Comparison of ENCODE assay signal across 2 fruit fly cellular contexts in genomic region chr3R:31010086-31010485, dm6.
TF ChIP-seq lines count a peak whose summit lies in the region.

No protein-coding gene starts in this region.

- TF ChIP-seq CTCF in whole organism, embryonic (GFP tag; optimal IDR thresholded peaks at IDR 0.05; lab: Kevin White, UChicago), result no peak

TF ChIP-seq in whole organism, embryonic, 481 proteins besides CTCF, POLR2A, EP300 and RAD21 (continues in another document):
- TF ChIP-seq CG3847 (GFP tag; IDR thresholded peaks at IDR 0.05; lab: Robert Waterston, UW) (no peak), CG18599 (GFP tag; optimal IDR thresholded peaks at IDR 0.05; lab: Kevin White, UChicago) (peak; percentile 46), sqz (GFP tag; optimal IDR thresholded peaks at IDR 0.05; lab: Kevin White, UChicago) (peak; percentile 51), kay (GFP tag; optimal IDR thresholded peaks at IDR 0.05; lab: Kevin White, UChicago) (peak; percentile 42), trem (tag; optimal IDR thresholded peaks at IDR 0.05; lab: Kevin White, UChicago) (no peak), grn (GFP tag; optimal IDR thresholded peaks at IDR 0.05; lab: Kevin White, UChicago) (peak; percentile 60), slp2 (GFP tag; optimal IDR thresholded peaks at IDR 0.05; lab: Kevin White, UChicago) (no peak), CG3163 (GFP tag; optimal IDR thresholded peaks at IDR 0.05; lab: Kevin White, UChicago) (no peak), Fer1 (GFP tag; optimal IDR thresholded peaks at IDR 0.05; lab: Kevin White, UChicago) (no peak), dpn (GFP tag; optimal IDR thresholded peaks at IDR 0.05; lab: Kevin White, UChicago) (no peak), CG2712 (tag; optimal IDR thresholded peaks at IDR 0.05; lab: Kevin White, UChicago) (no peak), exex (tag; optimal IDR thresholded peaks at IDR 0.05; lab: Kevin White, UChicago) (peak; percentile 97), HmgD (GFP tag; optimal IDR thresholded peaks at IDR 0.05; lab: Kevin White, UChicago) (no peak), zen (tag; optimal IDR thresholded peaks at IDR 0.05; lab: Kevin White, UChicago) (no peak), CG14710 (tag; optimal IDR thresholded peaks at IDR 0.05; lab: Kevin White, UChicago) (no peak), CG32772 (GFP tag; IDR thresholded peaks at IDR 0.05; lab: Robert Waterston, UW) (peak; percentile 72), Pdp1 (GFP tag; optimal IDR thresholded peaks at IDR 0.05; lab: Kevin White, UChicago) (no peak), MBD-R2 (GFP tag; IDR thresholded peaks at IDR 0.05; lab: Robert Waterston, UW) (no peak), sima (GFP tag; optimal IDR thresholded peaks at IDR 0.05; lab: Kevin White, UChicago) (no peak), gfzf (GFP tag; optimal IDR thresholded peaks at IDR 0.05; lab: Kevin White, UChicago) (no peak), Hr51 (GFP tag; optimal IDR thresholded peaks at IDR 0.05; lab: Kevin White, UChicago) (no peak), mirr (GFP tag; optimal IDR thresholded peaks at IDR 0.05; lab: Kevin White, UChicago) (peak; percentile 61), unpg (GFP tag; optimal IDR thresholded peaks at IDR 0.05; lab: Kevin White, UChicago) (no peak), CG8478 (optimal IDR thresholded peaks at IDR 0.05; lab: Kevin White, UChicago) (no peak), CG13296 (GFP tag; optimal IDR thresholded peaks at IDR 0.05; lab: Kevin White, UChicago) (no peak), Atf-2 (GFP tag; optimal IDR thresholded peaks at IDR 0.05; lab: Kevin White, UChicago) (no peak), CG34376 (GFP tag; optimal IDR thresholded peaks at IDR 0.05; lab: Kevin White, UChicago) (peak; percentile 54), CG11456 (GFP tag; IDR thresholded peaks at IDR 0.05; lab: Robert Waterston, UW) (no peak), sd (tag; optimal IDR thresholded peaks at IDR 0.05; lab: Kevin White, UChicago) (peak; percentile 79), CG10543 (GFP tag; optimal IDR thresholded peaks at IDR 0.05; lab: Kevin White, UChicago) (peak; percentile 31), grau (tag; optimal IDR thresholded peaks at IDR 0.05; lab: Kevin White, UChicago) (no peak), CG14860 (GFP tag; IDR thresholded peaks at IDR 0.05; lab: Robert Waterston, UW; ENCODE audit: partially characterized antibody) (no peak), cwo (GFP tag; optimal IDR thresholded peaks at IDR 0.05; lab: Kevin White, UChicago) (peak; percentile 48), CG2199 (GFP tag; IDR thresholded peaks at IDR 0.05; lab: Robert Waterston, UW) (no peak), ftz-f1 (GFP tag; optimal IDR thresholded peaks at IDR 0.05; lab: Kevin White, UChicago) (no peak), Lim3 (GFP tag; IDR thresholded peaks at IDR 0.05; lab: Robert Waterston, UW) (peak; percentile 59; the same call in 1 of the 2 replicates), Side (GFP tag; optimal IDR thresholded peaks at IDR 0.05; lab: Kevin White, UChicago) (no peak), vnd (GFP tag; IDR thresholded peaks at IDR 0.05; lab: Robert Waterston, UW; ENCODE audit: partially characterized antibody) (peak; percentile 56; the same call in 1 of the 3 replicates), TFAM (GFP tag; optimal IDR thresholded peaks at IDR 0.05; lab: Kevin White, UChicago) (no peak), CG15514 (GFP tag; optimal IDR thresholded peaks at IDR 0.05; lab: Kevin White, UChicago) (peak; percentile 22), Rx (GFP tag; IDR thresholded peaks at IDR 0.05; lab: Robert Waterston, UW) (no peak), GATAe (GFP tag; conservative IDR thresholded peaks at IDR 0.05; lab: Robert Waterston, UW) (peak; percentile 97), sug (tag; optimal IDR thresholded peaks at IDR 0.05; lab: Kevin White, UChicago) (peak; percentile 61), wor (GFP tag; IDR thresholded peaks at IDR 0.05; lab: Robert Waterston, UW) (no peak), CG4424 (GFP tag; optimal IDR thresholded peaks at IDR 0.05; lab: Kevin White, UChicago) (no peak), Meics (GFP tag; optimal IDR thresholded peaks at IDR 0.05; lab: Kevin White, UChicago) (no peak), HHEX (GFP tag; optimal IDR thresholded peaks at IDR 0.05; lab: Kevin White, UChicago) (no peak)

TF ChIP-seq in whole organism, prepupa, 60 proteins besides CTCF, POLR2A, EP300 and RAD21:
- TF ChIP-seq Met (GFP tag; optimal IDR thresholded peaks at IDR 0.05; lab: Kevin White, UChicago) (no peak), vri (GFP tag; optimal IDR thresholded peaks at IDR 0.05; lab: Kevin White, UChicago) (peak; percentile 53), fkh (GFP tag; optimal IDR thresholded peaks at IDR 0.05; lab: Kevin White, UChicago) (peak; percentile 61), Hr4 (GFP tag; optimal IDR thresholded peaks at IDR 0.05; lab: Kevin White, UChicago) (no peak), CG8119 (GFP tag; IDR thresholded peaks at IDR 0.05; lab: Robert Waterston, UW) (no peak), cyc (GFP tag; optimal IDR thresholded peaks at IDR 0.05; lab: Kevin White, UChicago) (no peak)
